Worm (Caenorhabditis elegans): ENCODE data around the gene B0496.1.

- TF ChIP-seq zfh-2 (GFP tag; conservative IDR thresholded peaks at IDR 0.05) (no peak), unc-62 (GFP tag; optimal IDR thresholded peaks at IDR 0.05) (no peak), mel-28 (tag; optimal IDR thresholded peaks at IDR 0.05; ENCODE audit: borderline replicate concordance) (no peak), K11D2.4 (GFP tag; IDR thresholded peaks at IDR 0.05) (no peak), ama-1 (optimal IDR thresholded peaks at IDR 0.05) (no peak), ama-1 (GFP tag; optimal IDR thresholded peaks at IDR 0.05) (no peak), sdz-38 (tag; optimal IDR thresholded peaks at IDR 0.05) (no peak), unc-130 (GFP tag; optimal IDR thresholded peaks at IDR 0.05) (no peak), F49E8.2 (tag; optimal IDR thresholded peaks at IDR 0.05; ENCODE audit: insufficient read depth) (no peak), athp-1 (tag; optimal IDR thresholded peaks at IDR 0.05) (no peak), nfyb-1 (GFP tag; IDR thresholded peaks at IDR 0.05) (no peak), snpc-4 (GFP tag; optimal IDR thresholded peaks at IDR 0.05) (no peak), snpc-4 (tag; optimal IDR thresholded peaks at IDR 0.05) (no peak)
Measured at ce11 chrIV:7406690-7407089, 39.4 kb upstream of the B0496.1 start.

All from whole organism, young adult.